Worm (Caenorhabditis elegans) whole organism, midembryonic: ENCODE data around the gene M03B6.3.

ENCODE experiments used
- cog-1 ChIP-seq: sonication (generic microtip); optimal IDR thresholded peaks from 2 replicates; lab custom pipeline; 2016; ENCODE audit warnings: missing genetic modification characterization, missing compliant biosample characterization
- klf-2 ChIP-seq: fragments of 200-800 bp; sonication (Bioruptor generic); conservative IDR thresholded peaks from 2 replicates; pipeline ENCODE4 v1.3.6; 2022; ENCODE audit warnings: missing genetic modification reagents, missing genetic modification characterization, missing compliant biosample characterization
- ref-1 ChIP-seq: fragments of 200-800 bp; sonication (Bioruptor generic); conservative IDR thresholded peaks from 2 replicates; pipeline ENCODE4 v1.3.6; 2022; ENCODE audit warnings: missing genetic modification reagents, missing genetic modification characterization, missing compliant biosample characterization
- ztf-29 ChIP-seq: fragments of 200-800 bp; sonication (Bioruptor generic); IDR thresholded peaks from 2 replicates; pipeline ENCODE4 v1.3.6; 2022; ENCODE audit warnings: missing genetic modification reagents, missing genetic modification characterization, missing compliant biosample characterization

ce11 chrX:13900047-13900446 lies 36.0 kb upstream of the M03B6.3 start, which contains the start of gene sra-38:
- TF ChIP-seq cog-1 (tag; lab: Kevin White, UChicago) (no peak), ztf-29 (GFP tag; lab: Robert Waterston, UW) (no peak), klf-2 (GFP tag; lab: Robert Waterston, UW) (no peak), ref-1 (no peak)
